Worm (Caenorhabditis elegans) whole organism, L3 larva: ENCODE data around the gene C05C12.1.

Experiments
- ZK546.5 ChIP-seq: sonication (generic microtip); optimal IDR thresholded peaks from 2 replicates; lab custom pipeline; 2017; ENCODE audit warnings: missing biosample characterization, missing genetic modification characterization
- ama-1 ChIP-seq: fragments of 150-350 bp; optimal IDR thresholded peaks from 2 replicates; lab custom pipeline; 2018
- ceh-82 ChIP-seq: fragments of 150-350 bp; optimal IDR thresholded peaks from 2 replicates; lab custom pipeline; 2014; ENCODE audit warnings: missing biosample characterization, missing genetic modification characterization
- ceh-9 ChIP-seq: sonication (generic microtip); optimal IDR thresholded peaks from 2 replicates; lab custom pipeline; 2018; ENCODE audit warnings: missing biosample characterization, missing genetic modification characterization
- elt-2 ChIP-seq: sonication (generic microtip); optimal IDR thresholded peaks from 2 replicates; lab custom pipeline; 2016; ENCODE audit warnings: missing genetic modification reagents, mild to moderate bottlenecking, missing genetic modification characterization, missing compliant biosample characterization
- eor-1 ChIP-seq, 2 experiments: fragments of 150-350 bp; optimal IDR thresholded peaks; 2 replicates each; lab custom pipeline; 2014 to 2018; ENCODE audit warnings: missing biosample characterization in 2 of 2, missing genetic modification characterization in 2 of 2
- fos-1 ChIP-seq: fragments of 150-350 bp; optimal IDR thresholded peaks from 2 replicates; lab custom pipeline; 2014; ENCODE audit warnings: missing biosample characterization, missing genetic modification characterization
- hmg-11 ChIP-seq: sonication (generic microtip); optimal IDR thresholded peaks from 2 replicates; lab custom pipeline; 2016; ENCODE audit warnings: missing genetic modification characterization, missing compliant biosample characterization
- mdl-1 ChIP-seq: fragments of 150-350 bp; optimal IDR thresholded peaks from 2 replicates; lab custom pipeline; 2014; ENCODE audit warnings: missing biosample characterization, missing genetic modification characterization
- nhr-11 ChIP-seq: fragments of 150-350 bp; optimal IDR thresholded peaks from 2 replicates; lab custom pipeline; 2014; ENCODE audit warnings: missing biosample characterization, missing genetic modification characterization
- nhr-25 ChIP-seq: sonication (generic microtip); optimal IDR thresholded peaks from 2 replicates; lab custom pipeline; 2017; ENCODE audit warnings: missing biosample characterization, missing genetic modification characterization
- pqm-1 ChIP-seq: fragments of 150-350 bp; optimal IDR thresholded peaks from 2 replicates; lab custom pipeline; 2017; ENCODE audit warnings: missing biosample characterization, missing genetic modification characterization, inconsistent platforms
- skn-1 ChIP-seq: fragments of 150-350 bp; optimal IDR thresholded peaks from 2 replicates; lab custom pipeline; 2014; ENCODE audit warnings: missing biosample characterization, missing genetic modification characterization

DNA sequence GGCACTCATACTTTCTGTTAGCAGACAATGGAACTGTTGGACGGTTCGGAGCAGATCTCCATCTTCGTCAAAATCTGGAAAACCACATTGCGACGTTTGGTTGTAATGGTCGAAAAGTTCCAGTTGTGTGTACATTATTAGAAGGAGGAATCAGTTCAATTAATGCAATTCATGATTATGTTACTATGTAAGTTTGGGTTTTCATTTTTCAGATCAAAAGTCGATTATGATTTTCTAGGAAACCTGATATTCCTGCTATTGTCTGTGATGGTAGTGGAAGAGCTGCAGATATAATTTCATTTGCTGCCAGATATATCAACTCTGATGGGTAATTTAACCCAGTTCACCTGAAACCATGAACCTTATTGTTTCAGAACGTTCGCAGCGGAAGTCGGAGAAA, 22.2 kb downstream of the C05C12.1 start:
- TF ChIP-seq mdl-1 (tag; lab: Kevin White, UChicago) (no peak), ceh-9 (tag; lab: Kevin White, UChicago) (no peak), nhr-11 (no peak), ceh-82 (tag; lab: Kevin White, UChicago) (no peak), ZK546.5 (tag; lab: Kevin White, UChicago) (no peak), hmg-11 (tag; lab: Kevin White, UChicago) (no peak), skn-1 (tag; lab: Kevin White, UChicago) (no peak), pqm-1 (tag; lab: Kevin White, UChicago) (no peak), elt-2 (tag; lab: Kevin White, UChicago) (no peak), nhr-25 (tag; lab: Kevin White, UChicago) (no peak), ama-1 (no peak), eor-1 (tag; optimal IDR thresholded peaks at IDR 0.05; lab: Kevin White, UChicago) (no peak), fos-1 (tag; lab: Kevin White, UChicago) (no peak)
